Worm (Caenorhabditis elegans): Measurements from ENCODE around the gene vab-15.

Gene vab-15

DNA sequence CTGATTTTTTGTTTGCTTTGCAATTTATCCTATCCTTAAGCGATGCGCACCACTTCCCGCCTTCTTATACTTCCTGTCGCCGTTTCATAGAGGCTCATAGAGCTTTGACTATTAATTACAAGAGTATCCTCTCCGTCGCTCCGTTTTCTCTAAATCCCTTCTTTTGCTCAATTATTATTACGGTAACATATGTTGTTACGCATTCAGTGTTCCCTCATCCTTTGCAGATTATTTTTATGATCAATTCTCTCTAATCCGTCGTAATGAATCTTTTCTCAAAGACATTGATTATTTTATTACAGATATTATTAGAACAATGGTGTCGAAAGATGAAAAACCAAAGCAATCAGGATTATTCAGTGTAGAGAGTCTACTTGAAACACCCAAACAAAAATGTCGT is at the start of gene vab-15:
TSS of gene vab-15 (plus strand) at position 301 of the 400 bp plus-strand sequence.
- no peak for TF ChIP-seq hlh-4 (tag; optimal IDR thresholded peaks at IDR 0.05)
- TF ChIP-seq nhr-84 (tag; optimal IDR thresholded peaks at IDR 0.05), result no peak
- TF ChIP-seq sup-37 (GFP tag; optimal IDR thresholded peaks at IDR 0.05), result no peak
- TF ChIP-seq aha-1 (tag; optimal IDR thresholded peaks at IDR 0.05), result no peak
- no peak for TF ChIP-seq C04F5.9 (tag; optimal IDR thresholded peaks at IDR 0.05)
- TF ChIP-seq nhr-71 (tag; optimal IDR thresholded peaks at IDR 0.05), result no peak
- no peak for TF ChIP-seq ceh-88 (GFP tag; IDR thresholded peaks at IDR 0.05)
- no peak for TF ChIP-seq hlh-17 (GFP tag; optimal IDR thresholded peaks at IDR 0.05; ENCODE audit: borderline replicate concordance)
- TF ChIP-seq C16A3.4 (tag; optimal IDR thresholded peaks at IDR 0.05), result no peak
- TF ChIP-seq xbp-1 (tag; optimal IDR thresholded peaks at IDR 0.05), result no peak

DNA sequence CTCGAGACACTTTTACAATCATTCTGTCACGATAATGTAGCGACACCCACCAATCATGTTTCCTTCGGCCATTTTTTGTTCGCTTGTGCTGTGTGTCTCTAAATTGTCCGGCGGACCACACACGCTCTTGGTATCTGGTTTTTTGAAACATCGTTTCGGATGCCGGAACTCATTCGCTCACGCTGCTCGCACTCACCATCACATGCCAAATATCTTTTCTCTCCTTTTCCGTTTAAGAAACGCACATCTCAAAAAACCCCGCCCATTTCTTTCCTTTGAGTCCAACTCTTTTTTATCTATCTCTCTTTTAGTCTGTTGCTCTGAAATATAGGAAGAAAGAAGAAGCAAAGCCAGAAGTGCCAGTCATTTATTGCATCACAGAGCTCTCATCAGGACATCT is 48.5 kb upstream of the vab-15 start, which contains the start of gene F36G3.3:
TSS of gene F36G3.3 (plus strand) at position 306 of the 400 bp plus-strand sequence.
- TF ChIP-seq nhr-237 (tag; optimal IDR thresholded peaks at IDR 0.05) (no peak), fkh-8 (tag; optimal IDR thresholded peaks at IDR 0.05) (no peak), fkh-10 (GFP tag; optimal IDR thresholded peaks at IDR 0.05) (peak; percentile 49), mab-9 (GFP tag; IDR thresholded peaks at IDR 0.05) (no peak), pag-3 (tag; optimal IDR thresholded peaks at IDR 0.05; ENCODE audit: borderline replicate concordance, insufficient read depth) (no peak), C04F5.9 (tag; optimal IDR thresholded peaks at IDR 0.05) (no peak), nhr-71 (tag; optimal IDR thresholded peaks at IDR 0.05) (peak; percentile 18), nhr-12 (tag; optimal IDR thresholded peaks at IDR 0.05) (no peak), nhr-47 (tag; optimal IDR thresholded peaks at IDR 0.05) (no peak), lin-35 (GFP tag; optimal IDR thresholded peaks at IDR 0.05) (no peak), ets-5 (GFP tag; IDR thresholded peaks at IDR 0.05) (no peak), unc-62 (GFP tag; optimal IDR thresholded peaks at IDR 0.05) (no peak), ceh-82 (tag; optimal IDR thresholded peaks at IDR 0.05) (peak in 1 of 3 experiments; percentile 27), lin-15B (tag; optimal IDR thresholded peaks at IDR 0.05) (no peak), hlh-4 (tag; optimal IDR thresholded peaks at IDR 0.05) (no peak), ceh-90 (tag; optimal IDR thresholded peaks at IDR 0.05) (no peak), Y116A8C.19 (tag; optimal IDR thresholded peaks at IDR 0.05; ENCODE audit: borderline replicate concordance) (no peak), unc-86 (tag; optimal IDR thresholded peaks at IDR 0.05) (no peak), ceh-63 (GFP tag; optimal IDR thresholded peaks at IDR 0.05) (no peak), irx-1 (tag; optimal IDR thresholded peaks at IDR 0.05) (no peak), mdl-1 (tag; optimal IDR thresholded peaks at IDR 0.05) (no peak), zag-1 (tag; optimal IDR thresholded peaks at IDR 0.05) (no peak), nhr-90 (tag; optimal IDR thresholded peaks at IDR 0.05; ENCODE audit: poor library complexity) (no peak), egl-27 (tag; optimal IDR thresholded peaks at IDR 0.05) (no peak), elt-2 (tag; optimal IDR thresholded peaks at IDR 0.05) (no peak), elt-3 (tag; optimal IDR thresholded peaks at IDR 0.05) (no peak), ztf-11 (tag; optimal IDR thresholded peaks at IDR 0.05) (no peak), nhr-85 (tag) (no peak), snpc-4 (tag; optimal IDR thresholded peaks at IDR 0.05) (no peak), ceh-88 (GFP tag; IDR thresholded peaks at IDR 0.05) (no peak), skn-1 (tag; optimal IDR thresholded peaks at IDR 0.05) (no peak), ces-1 (GFP tag; optimal IDR thresholded peaks at IDR 0.05) (no peak), egl-13 (tag; optimal IDR thresholded peaks at IDR 0.05) (peak; percentile 0), lin-14 (GFP tag; optimal IDR thresholded peaks at IDR 0.05) (peak; percentile 83), unc-130 (tag; optimal IDR thresholded peaks at IDR 0.05) (no peak), blmp-1 (tag; optimal IDR thresholded peaks at IDR 0.05) (no peak), ceh-8 (GFP tag; optimal IDR thresholded peaks at IDR 0.05) (no peak), rnt-1 (tag; optimal IDR thresholded peaks at IDR 0.05) (no peak), snu-23 (GFP tag; optimal IDR thresholded peaks at IDR 0.05) (no peak), mep-1 (tag; optimal IDR thresholded peaks at IDR 0.05) (no peak), nhr-20 (tag; optimal IDR thresholded peaks at IDR 0.05) (no peak), hlh-17 (GFP tag; optimal IDR thresholded peaks at IDR 0.05; ENCODE audit: borderline replicate concordance) (no peak), lsy-2 (tag; optimal IDR thresholded peaks at IDR 0.05) (peak in 1 of 2 experiments; percentile 12), tlp-1 (tag; optimal IDR thresholded peaks at IDR 0.05) (no peak), aly-2 (tag; optimal IDR thresholded peaks at IDR 0.05) (no peak), jun-1 (tag; optimal IDR thresholded peaks at IDR 0.05) (no peak)

All from whole organism, L1 larva.